Worm (Caenorhabditis elegans) whole organism, L1 larva: Measurements from ENCODE around the gene uggt-1.

ENCODE experiments used
- C04F5.9 ChIP-seq: sonication (generic microtip); optimal IDR thresholded peaks from 2 replicates; lab custom pipeline; 2016; ENCODE audit warnings: missing genetic modification characterization, missing compliant biosample characterization
- C34B4.2 ChIP-seq: sonication (generic microtip); optimal IDR thresholded peaks from 2 replicates; lab custom pipeline; 2017; ENCODE audit warnings: mild to moderate bottlenecking, missing genetic modification characterization, missing compliant biosample characterization
- F16B12.6 ChIP-seq: fragments of 150-350 bp; optimal IDR thresholded peaks from 2 replicates; lab custom pipeline; 2014; ENCODE audit warnings: missing biosample characterization, missing genetic modification characterization
- aha-1 ChIP-seq: fragments of 150-350 bp; optimal IDR thresholded peaks from 2 replicates; lab custom pipeline; 2014; ENCODE audit warnings: missing biosample characterization, missing genetic modification characterization
- aly-2 ChIP-seq: fragments of 150-350 bp; optimal IDR thresholded peaks from 2 replicates; lab custom pipeline; 2014; ENCODE audit warnings: missing biosample characterization, missing genetic modification characterization
- ama-1 ChIP-seq: fragments of 150-350 bp; optimal IDR thresholded peaks from 2 replicates; lab custom pipeline; 2014
- ceh-82 ChIP-seq, 3 experiments: fragments of 150-350 bp in 1 of 3; sonication (generic microtip) in 2 of 3; optimal IDR thresholded peaks; 2 replicates each; lab custom pipeline; 2014 to 2017; ENCODE audit warnings: missing biosample characterization in 3 of 3, missing genetic modification characterization in 3 of 3
- ceh-88 ChIP-seq: fragments of 200-800 bp; sonication (Bioruptor generic); IDR thresholded peaks from 2 replicates; pipeline ENCODE4 v1.3.6; 2022; ENCODE audit warnings: missing genetic modification characterization, missing compliant biosample characterization
- ces-1 ChIP-seq: fragments of 150-350 bp; optimal IDR thresholded peaks from 2 replicates; lab custom pipeline; 2014; ENCODE audit warnings: missing biosample characterization, missing genetic modification reagents, missing genetic modification characterization
- dsc-1 ChIP-seq: sonication (generic microtip); optimal IDR thresholded peaks from 2 replicates; lab custom pipeline; 2016; ENCODE audit warnings: mild to moderate bottlenecking, missing genetic modification characterization, missing compliant biosample characterization
- efl-1 ChIP-seq, 4 experiments: fragments of 150-350 bp; optimal IDR thresholded peaks in 3 of 4; peaks in 1 of 4; 1 replicate in 1 of 4; 2 replicates in 3 of 4; lab custom pipeline; 2014; ENCODE audit warnings: missing biosample characterization in 2 of 4, missing genetic modification characterization in 2 of 4, missing genetic modification reagents in 2 of 4
- fkh-10 ChIP-seq: sonication (generic microtip); optimal IDR thresholded peaks from 2 replicates; lab custom pipeline; 2017; ENCODE audit warnings: missing biosample characterization, missing genetic modification reagents, missing genetic modification characterization
- grh-1 ChIP-seq: fragments of 200-800 bp; sonication (Bioruptor generic); IDR thresholded peaks from 2 replicates; pipeline ENCODE4 v1.3.6; 2022; ENCODE audit warnings: missing genetic modification reagents, missing genetic modification characterization, missing compliant biosample characterization
- hlh-4 ChIP-seq: sonication (generic microtip); optimal IDR thresholded peaks from 2 replicates; lab custom pipeline; 2016; ENCODE audit warnings: mild to moderate bottlenecking, missing genetic modification characterization, missing compliant biosample characterization
- hpl-2 ChIP-seq: fragments of 150-350 bp; optimal IDR thresholded peaks from 2 replicates; lab custom pipeline; 2014; ENCODE audit warnings: missing biosample characterization, missing genetic modification reagents, missing genetic modification characterization
- lin-13 ChIP-seq: fragments of 150-350 bp; optimal IDR thresholded peaks from 2 replicates; lab custom pipeline; 2014; ENCODE audit warnings: missing biosample characterization, missing genetic modification reagents, missing genetic modification characterization
- lin-14 ChIP-seq: fragments of 200-800 bp; sonication (Bioruptor generic); optimal IDR thresholded peaks from 2 replicates; lab custom pipeline; 2018; ENCODE audit warnings: mild to moderate bottlenecking, missing genetic modification characterization, moderate library complexity, missing compliant biosample characterization
- lin-35 ChIP-seq, 2 experiments: fragments of 150-350 bp; optimal IDR thresholded peaks; 2 replicates each; lab custom pipeline; 2014; ENCODE audit warnings: missing biosample characterization in 2 of 2, missing genetic modification characterization in 2 of 2, missing genetic modification reagents in 2 of 2
- lir-3 ChIP-seq: sonication (generic microtip); optimal IDR thresholded peaks from 2 replicates; lab custom pipeline; 2016; ENCODE audit warnings: mild to moderate bottlenecking, missing genetic modification characterization, moderate library complexity, missing compliant biosample characterization; ENCODE audit not compliant: poor library complexity
- lsy-2 ChIP-seq, 2 experiments: fragments of 150-350 bp; optimal IDR thresholded peaks; 2 replicates each; lab custom pipeline; 2014; ENCODE audit warnings: missing biosample characterization in 2 of 2, missing genetic modification characterization in 2 of 2
- mdl-1 ChIP-seq, 2 experiments: fragments of 150-350 bp; optimal IDR thresholded peaks; 2 replicates each; lab custom pipeline; 2014 to 2017; ENCODE audit warnings: missing biosample characterization in 2 of 2, missing genetic modification characterization in 2 of 2, inconsistent platforms in 1 of 2
- mef-2 ChIP-seq: fragments of 150-350 bp; optimal IDR thresholded peaks from 2 replicates; lab custom pipeline; 2014; ENCODE audit warnings: missing biosample characterization, missing genetic modification characterization
- nhr-11 ChIP-seq: fragments of 150-350 bp; optimal IDR thresholded peaks from 2 replicates; lab custom pipeline; 2014; ENCODE audit warnings: missing biosample characterization, missing genetic modification characterization
- nhr-19 ChIP-seq: fragments of 200-800 bp; sonication (Bioruptor generic); conservative IDR thresholded peaks from 2 replicates; pipeline ENCODE4 v1.3.6; 2022; ENCODE audit warnings: missing genetic modification characterization, missing compliant biosample characterization
- nhr-71 ChIP-seq: sonication (generic microtip); optimal IDR thresholded peaks from 2 replicates; lab custom pipeline; 2016; ENCODE audit warnings: mild to moderate bottlenecking, missing genetic modification characterization, moderate library complexity, missing compliant biosample characterization
- nhr-85 ChIP-seq: sonication (generic microtip); peaks from one replicate; lab custom pipeline; 2016; ENCODE audit warnings: missing genetic modification characterization, inconsistent platforms, missing compliant biosample characterization
- nhr-90 ChIP-seq: sonication (generic microtip); optimal IDR thresholded peaks from 2 replicates; lab custom pipeline; 2016; ENCODE audit warnings: mild to moderate bottlenecking, missing genetic modification characterization, missing compliant biosample characterization; ENCODE audit not compliant: poor library complexity
- rnt-1 ChIP-seq: sonication (generic microtip); optimal IDR thresholded peaks from 2 replicates; lab custom pipeline; 2016; ENCODE audit warnings: mild to moderate bottlenecking, missing genetic modification characterization, moderate library complexity, missing compliant biosample characterization
- snpc-4 ChIP-seq: fragments of 150-350 bp; optimal IDR thresholded peaks from 2 replicates; lab custom pipeline; 2014; ENCODE audit warnings: missing biosample characterization, missing genetic modification characterization
- snu-23 ChIP-seq: sonication (generic microtip); optimal IDR thresholded peaks from 2 replicates; lab custom pipeline; 2016; ENCODE audit warnings: missing genetic modification characterization, missing compliant biosample characterization
- sox-4 ChIP-seq: sonication (generic microtip); optimal IDR thresholded peaks from 2 replicates; lab custom pipeline; 2016; ENCODE audit warnings: missing genetic modification characterization, missing compliant biosample characterization
- swsn-7 ChIP-seq: sonication (generic microtip); optimal IDR thresholded peaks from 2 replicates; lab custom pipeline; 2016; ENCODE audit warnings: missing genetic modification characterization, missing compliant biosample characterization
- unc-86 ChIP-seq: sonication (generic microtip); optimal IDR thresholded peaks from 2 replicates; lab custom pipeline; 2016; ENCODE audit warnings: missing genetic modification characterization, missing compliant biosample characterization
- xbp-1 ChIP-seq: sonication (generic microtip); optimal IDR thresholded peaks from 2 replicates; lab custom pipeline; 2016; ENCODE audit warnings: missing genetic modification characterization, missing compliant biosample characterization

uggt-1 gene

DNA sequence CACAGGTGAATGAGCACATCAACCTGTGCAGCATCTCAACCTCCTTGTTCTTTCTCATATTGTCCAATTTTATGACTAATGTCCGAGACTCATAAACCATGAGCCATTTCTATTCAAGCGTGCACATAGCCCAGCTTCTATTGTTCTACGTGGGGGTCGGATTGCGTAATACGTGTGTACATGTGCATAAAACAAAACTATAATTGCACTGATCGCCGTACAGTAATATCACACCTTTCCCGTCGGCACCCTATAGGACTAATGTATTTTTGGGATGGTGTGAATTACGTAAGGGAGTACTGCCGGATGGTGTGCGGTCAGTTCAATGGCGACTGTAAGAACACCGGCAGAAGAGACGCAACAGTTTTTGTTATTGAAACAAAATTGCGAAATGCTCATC lies 30.9 kb downstream of the uggt-1 start:
- TF ChIP-seq lsy-2 (tag; optimal IDR thresholded peaks at IDR 0.05; lab: Kevin White, UChicago), result no peak
- no peak for TF ChIP-seq ceh-88
- TF ChIP-seq nhr-11 (tag; lab: Kevin White, UChicago), result no peak
- no peak for TF ChIP-seq mef-2 (tag; lab: Kevin White, UChicago)
- TF ChIP-seq nhr-71, result no peak
- no peak for TF ChIP-seq nhr-85
- no peak for TF ChIP-seq lin-13 (GFP tag; lab: Kevin White, UChicago)
- TF ChIP-seq dsc-1 (tag; lab: Kevin White, UChicago), result no peak

DNA sequence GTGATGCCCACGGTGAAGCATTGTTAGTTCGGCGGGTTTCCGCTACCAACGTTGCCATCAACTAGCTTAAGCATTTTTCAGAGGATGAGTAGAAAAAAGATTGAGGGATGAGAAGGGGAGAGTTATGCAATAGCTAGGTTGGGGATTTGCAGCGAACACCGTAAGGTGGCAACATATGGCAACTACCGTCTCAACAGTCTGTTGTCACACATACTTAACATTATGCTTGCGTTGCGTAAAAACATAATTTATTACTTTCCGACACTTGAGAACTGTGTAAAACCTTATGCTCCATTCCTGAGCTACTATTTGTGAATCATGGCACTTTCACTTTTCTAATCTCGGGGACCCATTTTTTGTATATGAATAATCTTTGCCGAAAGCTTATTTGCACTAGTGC lies 34.1 kb downstream of the uggt-1 start:
- no peak for TF ChIP-seq aha-1 (tag; lab: Kevin White, UChicago)
- TF ChIP-seq grh-1 (GFP tag; lab: Robert Waterston, UW), result no peak
- TF ChIP-seq rnt-1, result no peak
- no peak for TF ChIP-seq efl-1 (optimal IDR thresholded peaks at IDR 0.05; lab: Kevin White, UChicago)
- no peak for TF ChIP-seq efl-1 (GFP tag; optimal IDR thresholded peaks at IDR 0.05 in 1 of 2; lab: Kevin White, UChicago)
- TF ChIP-seq hlh-4 (tag; lab: Kevin White, UChicago), result no peak
- no peak for TF ChIP-seq mef-2 (tag; lab: Kevin White, UChicago)
- no peak for TF ChIP-seq snu-23 (GFP tag; lab: Kevin White, UChicago)
- no peak for TF ChIP-seq C04F5.9 (tag; lab: Kevin White, UChicago)
- no peak for TF ChIP-seq ces-1 (GFP tag; lab: Kevin White, UChicago)
- TF ChIP-seq F16B12.6 (tag; lab: Kevin White, UChicago), result no peak
- TF ChIP-seq mdl-1 (tag; optimal IDR thresholded peaks at IDR 0.05; lab: Kevin White, UChicago), result no peak
- TF ChIP-seq lsy-2 (tag; optimal IDR thresholded peaks at IDR 0.05; lab: Kevin White, UChicago), result no peak
- no peak for TF ChIP-seq hpl-2 (GFP tag; lab: Kevin White, UChicago)
- TF ChIP-seq sox-4, result no peak
- no peak for TF ChIP-seq nhr-85
- no peak for TF ChIP-seq lin-35 (GFP tag; optimal IDR thresholded peaks at IDR 0.05; lab: Kevin White, UChicago)
- TF ChIP-seq snpc-4 (tag; lab: Kevin White, UChicago), result no peak

ce11 chrX:7464389-7464788 lies 36.4 kb downstream of the uggt-1 start:
- peak in 1 of 2 experiments; percentile 68 for TF ChIP-seq lsy-2 (tag; optimal IDR thresholded peaks at IDR 0.05; lab: Kevin White, UChicago)
- no peak for TF ChIP-seq aly-2 (tag; lab: Kevin White, UChicago)
- peak; percentile 20 for TF ChIP-seq lin-14 (GFP tag; lab: Kevin White, UChicago)
- peak; percentile 24 for TF ChIP-seq nhr-85
- peak; percentile 4 for TF ChIP-seq unc-86

DNA sequence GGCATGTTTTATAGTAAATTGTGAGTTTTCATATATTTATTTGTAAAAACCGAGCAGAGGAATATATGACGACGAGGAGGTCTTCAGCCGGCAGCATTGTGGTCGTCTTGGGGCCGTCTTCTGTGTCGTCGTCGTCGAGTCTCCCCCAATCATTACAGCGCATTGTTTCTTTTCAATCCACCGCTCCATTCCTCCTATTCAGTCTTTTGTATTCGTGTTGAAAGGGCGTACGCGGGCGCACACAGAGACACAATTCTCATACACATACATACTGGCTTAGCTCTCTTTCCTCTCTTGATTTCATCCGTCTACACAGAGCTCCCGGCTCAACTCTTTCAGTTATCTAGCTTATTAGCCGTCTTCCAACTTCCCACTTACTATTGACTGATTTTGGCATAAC lies 37.1 kb downstream of the uggt-1 start, which contains the start of gene sox-2:
Gene sox-2 (minus strand): TSS at position 100 of the 400 bp plus-strand sequence.
- peak; percentile 33 for TF ChIP-seq lin-14 (GFP tag; lab: Kevin White, UChicago)
- TF ChIP-seq unc-86, result peak; percentile 2
- TF ChIP-seq fkh-10 (GFP tag; lab: Kevin White, UChicago), result peak; percentile 31
- no peak for TF ChIP-seq nhr-19 (GFP tag; lab: Robert Waterston, UW)
- no peak for TF ChIP-seq C34B4.2

- TF ChIP-seq ama-1 (lab: Kevin White, UChicago), result no peak
- peak; percentile 27 for TF ChIP-seq xbp-1
- peak; percentile 31 for TF ChIP-seq lin-14 (GFP tag; lab: Kevin White, UChicago)
- no peak for TF ChIP-seq efl-1 (optimal IDR thresholded peaks at IDR 0.05; lab: Kevin White, UChicago)
- TF ChIP-seq efl-1 (GFP tag; optimal IDR thresholded peaks at IDR 0.05 in 1 of 2; lab: Kevin White, UChicago), result no peak
- TF ChIP-seq nhr-85, result peak; percentile 43
- TF ChIP-seq lsy-2 (tag; optimal IDR thresholded peaks at IDR 0.05; lab: Kevin White, UChicago), result peak in 1 of 2 experiments; percentile 33
- TF ChIP-seq swsn-7, result peak; percentile 4
- peak; percentile 33 for TF ChIP-seq unc-86
- TF ChIP-seq mef-2 (tag; lab: Kevin White, UChicago), result no peak
Measured at ce11 chrX:7460516-7460915, 40.3 kb downstream of the uggt-1 start.

- TF ChIP-seq lsy-2 (tag; optimal IDR thresholded peaks at IDR 0.05; lab: Kevin White, UChicago), result peak in 1 of 2 experiments; percentile 65
- TF ChIP-seq lir-3 (tag; lab: Kevin White, UChicago), result no peak
- TF ChIP-seq dsc-1 (tag; lab: Kevin White, UChicago), result peak; percentile 7
- no peak for TF ChIP-seq mef-2 (tag; lab: Kevin White, UChicago)
- TF ChIP-seq ceh-82 (tag; optimal IDR thresholded peaks at IDR 0.05; lab: Kevin White, UChicago), result no peak
- peak; percentile 23 for TF ChIP-seq lin-14 (GFP tag; lab: Kevin White, UChicago)
- TF ChIP-seq fkh-10 (GFP tag; lab: Kevin White, UChicago), result peak; percentile 63
- no peak for TF ChIP-seq nhr-90 (tag; lab: Kevin White, UChicago)
Measured at ce11 chrX:7457154-7457674, 43.6 kb downstream of the uggt-1 start.
